Worm (Caenorhabditis elegans) whole organism, late embryonic: ENCODE measurements around the gene sid-2.

Experiments
- C08G9.2 ChIP-seq: sonication (generic microtip); optimal IDR thresholded peaks from 2 replicates; lab custom pipeline; 2016; ENCODE audit warnings: mild to moderate bottlenecking, missing genetic modification characterization, moderate library complexity, missing compliant biosample characterization
- K02D7.2 ChIP-seq: sonication (generic microtip); optimal IDR thresholded peaks from 2 replicates; lab custom pipeline; 2017; ENCODE audit warnings: mild to moderate bottlenecking, missing genetic modification characterization, missing compliant biosample characterization
- Y22D7AL.16 ChIP-seq: sonication (generic microtip); optimal IDR thresholded peaks from 2 replicates; lab custom pipeline; 2016; ENCODE audit warnings: missing genetic modification characterization, missing compliant biosample characterization
- ahr-1 ChIP-seq: sonication (generic microtip); optimal IDR thresholded peaks from 2 replicates; lab custom pipeline; 2016; ENCODE audit warnings: missing genetic modification characterization, missing compliant biosample characterization
- ceh-14 ChIP-seq: sonication (generic microtip); optimal IDR thresholded peaks from 2 replicates; lab custom pipeline; 2016; ENCODE audit warnings: missing genotype, missing genetic modification characterization, missing compliant biosample characterization
- ceh-2 ChIP-seq: sonication (generic microtip); optimal IDR thresholded peaks from 2 replicates; lab custom pipeline; 2016; ENCODE audit warnings: missing genotype, missing genetic modification characterization, missing compliant biosample characterization
- ceh-22 ChIP-seq: sonication (generic microtip); optimal IDR thresholded peaks from 2 replicates; lab custom pipeline; 2017; ENCODE audit warnings: missing biosample characterization, missing genetic modification characterization
- ceh-31 ChIP-seq: sonication (generic microtip); optimal IDR thresholded peaks from 2 replicates; lab custom pipeline; 2016; ENCODE audit warnings: missing genetic modification characterization, missing compliant biosample characterization
- ceh-34 ChIP-seq: sonication (generic microtip); optimal IDR thresholded peaks from 2 replicates; lab custom pipeline; 2016; ENCODE audit warnings: mild to moderate bottlenecking, missing genetic modification characterization, missing compliant biosample characterization
- ceh-45 ChIP-seq: fragments of 200-800 bp; sonication (Bioruptor generic); IDR thresholded peaks from 2 replicates; pipeline ENCODE4 v1.3.6; 2022; ENCODE audit warnings: missing genetic modification reagents, missing genetic modification characterization, missing compliant biosample characterization
- ceh-6 ChIP-seq: fragments of 200-800 bp; sonication (Bioruptor generic); optimal IDR thresholded peaks from 2 replicates; lab custom pipeline; 2018; ENCODE audit warnings: mild to moderate bottlenecking, missing genetic modification characterization, missing compliant biosample characterization
- dmd-4 ChIP-seq: sonication (generic microtip); optimal IDR thresholded peaks from 2 replicates; lab custom pipeline; 2016; ENCODE audit warnings: borderline replicate concordance, missing genetic modification characterization, missing compliant biosample characterization
- dve-1 ChIP-seq: sonication (generic microtip); optimal IDR thresholded peaks from 2 replicates; lab custom pipeline; 2017; ENCODE audit warnings: antibody characterized with exemption, mild to moderate bottlenecking, missing genetic modification characterization, missing compliant biosample characterization
- elt-2 ChIP-seq: sonication (generic microtip); optimal IDR thresholded peaks from 2 replicates; lab custom pipeline; 2016; ENCODE audit warnings: missing genetic modification reagents, missing genetic modification characterization, missing compliant biosample characterization
- ets-4 ChIP-seq: sonication (generic microtip); optimal IDR thresholded peaks from 2 replicates; lab custom pipeline; 2016; ENCODE audit warnings: missing genetic modification characterization, missing compliant biosample characterization
- fax-1 ChIP-seq: sonication (generic microtip); optimal IDR thresholded peaks from 2 replicates; lab custom pipeline; 2016; ENCODE audit warnings: missing genotype, missing genetic modification characterization, missing compliant biosample characterization
- fkh-6 ChIP-seq: sonication (generic microtip); optimal IDR thresholded peaks from 2 replicates; lab custom pipeline; 2016; ENCODE audit warnings: missing genetic modification characterization, missing compliant biosample characterization
- gmeb-2 ChIP-seq: sonication (generic microtip); optimal IDR thresholded peaks from 2 replicates; lab custom pipeline; 2016; ENCODE audit warnings: missing genetic modification characterization, inconsistent platforms, missing compliant biosample characterization
- hlh-15 ChIP-seq: sonication (generic microtip); optimal IDR thresholded peaks from 2 replicates; lab custom pipeline; 2016; ENCODE audit warnings: missing genetic modification characterization, missing compliant biosample characterization
- hlh-8 ChIP-seq: sonication (generic microtip); optimal IDR thresholded peaks from 2 replicates; lab custom pipeline; 2016; ENCODE audit warnings: missing genotype, missing genetic modification characterization, missing compliant biosample characterization
- lim-6 ChIP-seq: sonication (generic microtip); optimal IDR thresholded peaks from 2 replicates; lab custom pipeline; 2016; ENCODE audit warnings: missing genetic modification characterization, missing compliant biosample characterization
- lin-11 ChIP-seq: fragments of 200-800 bp; sonication (Bioruptor generic); optimal IDR thresholded peaks from 2 replicates; lab custom pipeline; 2018; ENCODE audit warnings: mild to moderate bottlenecking, missing genetic modification characterization, missing compliant biosample characterization
- nhr-232 ChIP-seq: sonication (generic microtip); optimal IDR thresholded peaks from 2 replicates; lab custom pipeline; 2016; ENCODE audit warnings: missing genetic modification characterization, missing compliant biosample characterization
- npax-4 ChIP-seq: sonication (generic microtip); optimal IDR thresholded peaks from 2 replicates; lab custom pipeline; 2016; ENCODE audit warnings: missing genetic modification characterization, missing compliant biosample characterization
- odd-2 ChIP-seq: sonication (generic microtip); optimal IDR thresholded peaks from 2 replicates; lab custom pipeline; 2017; ENCODE audit warnings: antibody characterized with exemption, mild to moderate bottlenecking, missing genetic modification characterization, missing compliant biosample characterization
- pag-3 ChIP-seq: sonication (generic microtip); optimal IDR thresholded peaks from 2 replicates; lab custom pipeline; 2016; ENCODE audit warnings: missing compliant biosample characterization, missing genetic modification characterization, borderline replicate concordance
- pha-4 ChIP-seq: fragments of 150-350 bp; optimal IDR thresholded peaks from 2 replicates; lab custom pipeline; 2018; ENCODE audit warnings: missing biosample characterization, missing genetic modification reagents, missing genetic modification characterization
- pros-1 ChIP-seq: fragments of 150-350 bp; optimal IDR thresholded peaks from 2 replicates; lab custom pipeline; 2014; ENCODE audit warnings: missing biosample characterization, missing genetic modification reagents, missing genetic modification characterization
- ref-2 ChIP-seq: sonication (generic microtip); optimal IDR thresholded peaks from 2 replicates; lab custom pipeline; 2016; ENCODE audit warnings: missing genetic modification characterization, missing compliant biosample characterization
- sox-2 ChIP-seq: fragments of 200-800 bp; sonication (Bioruptor generic); IDR thresholded peaks from 2 replicates; pipeline ENCODE4 v1.3.6; 2022; ENCODE audit warnings: missing genetic modification reagents, missing genetic modification characterization, missing compliant biosample characterization
- syd-9 ChIP-seq: sonication (generic microtip); optimal IDR thresholded peaks from 2 replicates; lab custom pipeline; 2016; ENCODE audit warnings: mild to moderate bottlenecking, missing genetic modification characterization, moderate library complexity, missing compliant biosample characterization
- tbx-2 ChIP-seq: sonication (generic microtip); optimal IDR thresholded peaks from 2 replicates; lab custom pipeline; 2016; ENCODE audit warnings: missing genetic modification characterization, missing compliant biosample characterization
- ttx-3 ChIP-seq: sonication (generic microtip); optimal IDR thresholded peaks from 2 replicates; lab custom pipeline; 2016; ENCODE audit warnings: missing genetic modification reagents, missing genetic modification characterization, missing compliant biosample characterization
- unc-3 ChIP-seq, 2 experiments: fragments of 200-800 bp in 1 of 2; sonication (Bioruptor generic) in 1 of 2; sonication (generic microtip) in 1 of 2; conservative IDR thresholded peaks in 1 of 2; optimal IDR thresholded peaks in 1 of 2; 2 replicates each; pipeline versions ENCODE4 v1.3.6 to Lab custom; 2016 to 2022; ENCODE audit warnings: missing compliant biosample characterization in 2 of 2, missing genetic modification characterization in 2 of 2, missing genetic modification reagents in 1 of 2
- unc-42 ChIP-seq: sonication (generic microtip); optimal IDR thresholded peaks from 2 replicates; lab custom pipeline; 2016; ENCODE audit warnings: missing genotype, missing genetic modification characterization, missing compliant biosample characterization

Gene sid-2

DNA sequence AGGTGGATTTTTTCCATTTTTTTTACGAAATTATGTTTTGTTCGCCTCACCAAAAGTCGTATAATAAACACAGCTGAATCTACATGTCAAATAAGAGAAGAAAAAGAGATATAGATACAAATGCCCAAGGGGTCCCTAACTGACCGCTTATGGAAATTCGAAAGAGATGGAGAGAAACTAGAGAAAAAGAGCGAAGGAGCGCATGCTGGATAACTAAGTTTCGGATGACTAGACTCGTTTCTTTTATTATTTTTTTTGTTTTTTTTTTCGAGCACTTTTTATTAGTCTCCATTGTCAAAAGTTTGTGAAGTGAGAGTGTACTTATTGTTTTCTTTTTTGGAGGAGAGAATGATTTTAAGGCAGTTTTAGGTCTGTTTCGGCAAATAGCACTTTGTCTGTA is 41.6 kb upstream of the sid-2 start:
- peak; percentile 92 for TF ChIP-seq unc-42 (tag; lab: Kevin White, UChicago)
- no peak for TF ChIP-seq pag-3 (tag; lab: Kevin White, UChicago)
- TF ChIP-seq, all 69 proteins: peak for 1

DNA sequence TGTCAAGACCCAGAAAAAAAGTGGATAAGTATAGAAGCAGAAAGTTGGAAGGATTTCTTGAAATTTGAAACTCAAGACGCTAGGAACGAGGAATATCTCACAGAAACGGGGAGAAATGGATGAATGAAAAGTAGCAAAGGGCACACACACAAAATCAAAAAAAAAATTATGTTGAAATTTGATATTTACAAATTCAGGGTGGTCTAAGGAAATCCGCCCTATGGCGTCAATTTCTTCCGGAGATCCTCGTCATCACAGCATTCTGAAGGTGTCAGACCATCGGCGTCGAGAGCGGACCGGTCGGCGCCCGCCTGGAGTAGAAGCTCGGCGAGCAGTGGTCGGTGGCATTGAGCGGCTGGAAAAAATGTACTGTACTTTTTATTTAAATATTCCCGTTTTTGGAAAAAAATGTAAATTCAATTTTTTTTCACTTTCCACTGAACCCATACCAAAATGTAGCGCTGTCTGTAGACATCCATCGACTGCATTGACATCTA is 39.2 kb upstream of the sid-2 start:
- TF ChIP-seq nhr-232 (tag; lab: Kevin White, UChicago) (no peak), npax-4 (tag; lab: Kevin White, UChicago) (no peak)

DNA sequence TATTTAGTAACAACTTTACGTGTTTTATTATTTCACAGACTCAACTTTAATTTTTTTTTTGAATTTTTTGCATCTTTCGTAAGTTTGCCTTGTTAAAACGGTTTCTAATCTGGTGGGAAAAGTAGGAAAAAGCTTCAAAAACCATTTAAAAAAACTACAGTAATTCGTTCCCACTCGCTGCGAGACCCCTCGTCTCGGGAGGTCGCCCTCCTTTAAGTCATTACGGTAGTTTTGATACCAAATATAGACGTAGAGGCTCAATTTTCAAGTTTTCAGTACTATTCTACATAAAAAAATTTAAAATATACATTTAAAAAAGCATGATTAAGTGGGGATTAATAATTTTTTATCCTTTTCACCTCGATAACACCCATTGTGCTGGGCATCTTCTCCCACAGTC is 38.4 kb upstream of the sid-2 start:
- TF ChIP-seq ceh-22 (tag; lab: Kevin White, UChicago) (no peak), pha-4 (tag; lab: Kevin White, UChicago) (no peak), tbx-2 (no peak), fkh-6 (tag; lab: Kevin White, UChicago) (no peak), syd-9 (no peak), sox-2 (GFP tag; lab: Robert Waterston, UW) (no peak), dve-1 (tag; lab: Kevin White, UChicago) (no peak), ceh-6 (GFP tag; lab: Kevin White, UChicago) (no peak), dmd-4 (tag; lab: Kevin White, UChicago) (no peak), K02D7.2 (tag; lab: Kevin White, UChicago) (no peak), Y22D7AL.16 (no peak), ceh-34 (tag; lab: Kevin White, UChicago) (no peak), hlh-8 (no peak), lim-6 (tag; lab: Kevin White, UChicago) (no peak), ets-4 (no peak)
- TF ChIP-seq, all 69 proteins: peak for 0

DNA sequence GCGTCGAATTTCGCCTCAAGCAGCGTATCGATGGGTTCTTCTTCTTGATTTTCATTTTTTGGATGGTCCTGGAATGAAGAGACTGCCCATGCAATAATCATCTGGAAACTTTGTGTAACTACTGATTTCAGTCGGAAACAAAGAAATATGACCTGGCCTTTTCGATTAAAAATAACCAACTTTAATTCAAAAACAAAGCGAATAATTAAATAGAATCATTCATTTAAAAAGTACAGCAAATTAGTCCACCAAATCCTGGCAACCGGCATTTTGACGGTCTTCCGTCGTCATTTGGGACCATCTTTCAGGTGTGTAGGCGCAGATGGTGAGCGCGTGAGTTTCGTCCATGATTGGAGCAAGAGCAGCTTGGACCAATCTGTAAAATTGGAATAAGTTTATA is 37.7 kb upstream of the sid-2 start, which contains the start of gene acbp-5:
Gene acbp-5, minus strand, starts transcription at position 101 of the 400 bp plus-strand sequence.
- TF ChIP-seq ttx-3 (tag; lab: Kevin White, UChicago) = no peak
- TF ChIP-seq hlh-15 = no peak
- TF ChIP-seq pha-4 (tag; lab: Kevin White, UChicago) = no peak
- no peak for TF ChIP-seq ceh-45 (GFP tag; lab: Robert Waterston, UW)
- TF ChIP-seq dmd-4 (tag; lab: Kevin White, UChicago) = no peak
- no peak for TF ChIP-seq lin-11 (tag; lab: Kevin White, UChicago)
- TF ChIP-seq pros-1 (tag; lab: Kevin White, UChicago) = no peak
- no peak for TF ChIP-seq fax-1 (tag; lab: Kevin White, UChicago)
- no peak for TF ChIP-seq hlh-8
- TF ChIP-seq C08G9.2 (tag; lab: Kevin White, UChicago) = no peak
- no peak for TF ChIP-seq unc-3 (GFP tag; conservative IDR thresholded peaks at IDR 0.05; lab: Robert Waterston, UW)
- no peak for TF ChIP-seq unc-3 (tag; optimal IDR thresholded peaks at IDR 0.05; lab: Kevin White, UChicago)
- TF ChIP-seq gmeb-2 = no peak
- TF ChIP-seq elt-2 (tag; lab: Kevin White, UChicago) = no peak
- TF ChIP-seq ahr-1 (tag; lab: Kevin White, UChicago) = no peak
- TF ChIP-seq ref-2 (tag; lab: Kevin White, UChicago) = no peak
- TF ChIP-seq ceh-22 (tag; lab: Kevin White, UChicago) = no peak
- TF ChIP-seq fkh-6 (tag; lab: Kevin White, UChicago) = no peak
- TF ChIP-seq ceh-2 = no peak
- TF ChIP-seq npax-4 (tag; lab: Kevin White, UChicago) = no peak

DNA sequence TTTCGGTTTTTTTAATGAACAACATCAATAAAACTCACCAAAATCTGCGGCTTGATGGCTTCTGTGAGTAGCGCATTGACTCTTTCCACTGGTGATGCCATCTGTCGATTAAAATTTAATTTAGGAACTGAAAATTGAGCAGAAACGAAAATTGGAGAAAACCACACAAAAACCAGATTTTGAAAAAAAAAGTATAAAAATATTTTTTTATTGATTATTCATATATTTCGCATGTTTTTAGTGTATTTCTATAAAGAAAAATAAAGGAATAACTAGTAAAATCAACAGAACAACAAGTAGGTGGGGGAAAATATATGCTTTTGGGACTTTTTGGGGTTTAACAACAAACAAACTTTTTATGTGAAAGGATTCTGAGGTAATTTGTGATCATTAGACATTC is 37.0 kb upstream of the sid-2 start, which contains the start of gene T12D8.10:
Gene T12D8.10, minus strand, starts transcription at position 101 of the 400 bp plus-strand sequence.
- TF ChIP-seq pros-1 (tag; lab: Kevin White, UChicago) (no peak), npax-4 (tag; lab: Kevin White, UChicago) (no peak), ceh-31 (no peak), odd-2 (tag; lab: Kevin White, UChicago) (no peak), ceh-14 (no peak), lin-11 (tag; lab: Kevin White, UChicago) (no peak)
